Worm (Caenorhabditis elegans) whole organism, midembryonic: ENCODE data around the gene srj-52.
A peak's percentile ranks its signal among the peaks of the same experiment; 100 is the strongest.

Experiments
- T22C8.4 ChIP-seq: fragments of 200-800 bp; sonication (Bioruptor generic); IDR thresholded peaks from 2 replicates; pipeline ENCODE4 v1.3.6; 2022; ENCODE audit warnings: missing genetic modification characterization, missing compliant biosample characterization
- cog-1 ChIP-seq: sonication (generic microtip); optimal IDR thresholded peaks from 2 replicates; lab custom pipeline; 2016; ENCODE audit warnings: missing genetic modification characterization, missing compliant biosample characterization
- flt-1 ChIP-seq: fragments of 200-800 bp; sonication (Bioruptor generic); IDR thresholded peaks from 2 replicates; pipeline ENCODE4 v1.3.6; 2022; ENCODE audit warnings: missing genetic modification characterization, missing compliant biosample characterization
- klf-2 ChIP-seq: fragments of 200-800 bp; sonication (Bioruptor generic); conservative IDR thresholded peaks from 2 replicates; pipeline ENCODE4 v1.3.6; 2022; ENCODE audit warnings: missing genetic modification reagents, missing genetic modification characterization, missing compliant biosample characterization
- med-1 ChIP-seq: sonication (generic microtip); optimal IDR thresholded peaks from 2 replicates; lab custom pipeline; 2017; ENCODE audit warnings: missing genetic modification characterization, mild to moderate bottlenecking, missing compliant biosample characterization, antibody characterized with exemption, missing genetic modification reagents; ENCODE audit not compliant: insufficient read depth
- ref-1 ChIP-seq: fragments of 200-800 bp; sonication (Bioruptor generic); conservative IDR thresholded peaks from 2 replicates; pipeline ENCODE4 v1.3.6; 2022; ENCODE audit warnings: missing genetic modification reagents, missing genetic modification characterization, missing compliant biosample characterization
- tab-1 ChIP-seq: fragments of 200-800 bp; sonication (Bioruptor generic); IDR thresholded peaks from 2 replicates; pipeline ENCODE4 v1.3.6; 2022; ENCODE audit warnings: missing genetic modification characterization, missing compliant biosample characterization
- ztf-23 ChIP-seq: fragments of 200-800 bp; sonication (Bioruptor generic); IDR thresholded peaks from 2 replicates; pipeline ENCODE4 v1.3.6; 2022; ENCODE audit warnings: missing genetic modification reagents, missing genetic modification characterization, missing compliant biosample characterization
- ztf-29 ChIP-seq: fragments of 200-800 bp; sonication (Bioruptor generic); IDR thresholded peaks from 2 replicates; pipeline ENCODE4 v1.3.6; 2022; ENCODE audit warnings: missing genetic modification reagents, missing genetic modification characterization, missing compliant biosample characterization

Gene srj-52

ce11 chrV:695914-696313 is at the start of gene srj-52:
srj-52 (minus strand) TSS chrV:696014.
- no peak for TF ChIP-seq tab-1 (GFP tag; lab: Robert Waterston, UW)
- TF ChIP-seq ref-1 (GFP tag; lab: Robert Waterston, UW) = no peak
- no peak for TF ChIP-seq T22C8.4 (GFP tag; lab: Robert Waterston, UW)
- no peak for TF ChIP-seq cog-1 (tag; lab: Kevin White, UChicago)
- no peak for TF ChIP-seq klf-2 (GFP tag; lab: Robert Waterston, UW)
- TF ChIP-seq med-1 (GFP tag; lab: Kevin White, UChicago) = no peak
- TF ChIP-seq flt-1 (GFP tag; lab: Robert Waterston, UW) = no peak
- TF ChIP-seq ztf-29 (GFP tag; lab: Robert Waterston, UW) = no peak
- TF ChIP-seq ztf-23 (GFP tag; lab: Robert Waterston, UW) = no peak

- TF ChIP-seq cog-1 (tag; lab: Kevin White, UChicago) = no peak
- TF ChIP-seq ztf-23 (GFP tag; lab: Robert Waterston, UW) = no peak
- TF ChIP-seq T22C8.4 (GFP tag; lab: Robert Waterston, UW) = no peak
- no peak for TF ChIP-seq klf-2 (GFP tag; lab: Robert Waterston, UW)
- TF ChIP-seq flt-1 (GFP tag; lab: Robert Waterston, UW) = no peak
- TF ChIP-seq ref-1 (GFP tag; lab: Robert Waterston, UW) = no peak
- TF ChIP-seq tab-1 (GFP tag; lab: Robert Waterston, UW) = no peak
- no peak for TF ChIP-seq ztf-29 (GFP tag; lab: Robert Waterston, UW)
- no peak for TF ChIP-seq med-1 (GFP tag; lab: Kevin White, UChicago)
These were observed 47.5 kb upstream of the srj-52 start, which contains the start of gene str-134 for ce11 chrV:743348-743747. str-134 (plus strand) TSS chrV:743648.

- TF ChIP-seq ztf-29 (GFP tag; lab: Robert Waterston, UW) = no peak
- no peak for TF ChIP-seq ref-1 (GFP tag; lab: Robert Waterston, UW)
- TF ChIP-seq cog-1 (tag; lab: Kevin White, UChicago) = no peak
- no peak for TF ChIP-seq ztf-23 (GFP tag; lab: Robert Waterston, UW)
- TF ChIP-seq flt-1 (GFP tag; lab: Robert Waterston, UW) = no peak
- no peak for TF ChIP-seq med-1 (GFP tag; lab: Kevin White, UChicago)
- no peak for TF ChIP-seq tab-1 (GFP tag; lab: Robert Waterston, UW)
- no peak for TF ChIP-seq T22C8.4 (GFP tag; lab: Robert Waterston, UW)
- no peak for TF ChIP-seq klf-2 (GFP tag; lab: Robert Waterston, UW)
These were observed 46.0 kb upstream of the srj-52 start, which contains the start of gene C05E4.7 for ce11 chrV:741820-742219. C05E4.7 (plus strand) TSS chrV:742120.

ce11 chrV:738770-739169 is 43.0 kb upstream of the srj-52 start, which contains the start of gene srj-24:
srj-24 (minus strand) TSS chrV:738870.
- TF ChIP-seq cog-1 (tag; lab: Kevin White, UChicago) (no peak), flt-1 (GFP tag; lab: Robert Waterston, UW) (no peak), klf-2 (GFP tag; lab: Robert Waterston, UW) (no peak), T22C8.4 (GFP tag; lab: Robert Waterston, UW) (no peak), tab-1 (GFP tag; lab: Robert Waterston, UW) (no peak), med-1 (GFP tag; lab: Kevin White, UChicago) (no peak), ref-1 (GFP tag; lab: Robert Waterston, UW) (no peak), ztf-29 (GFP tag; lab: Robert Waterston, UW) (no peak), ztf-23 (GFP tag; lab: Robert Waterston, UW) (no peak)

ce11 chrV:736171-736570 is 40.4 kb upstream of the srj-52 start, which contains the start of gene srj-25:
srj-25 (minus strand) TSS chrV:736271.
- TF ChIP-seq flt-1 (GFP tag; lab: Robert Waterston, UW) = no peak
- TF ChIP-seq tab-1 (GFP tag; lab: Robert Waterston, UW) = no peak
- TF ChIP-seq T22C8.4 (GFP tag; lab: Robert Waterston, UW) = no peak
- no peak for TF ChIP-seq med-1 (GFP tag; lab: Kevin White, UChicago)
- no peak for TF ChIP-seq cog-1 (tag; lab: Kevin White, UChicago)
- no peak for TF ChIP-seq ref-1 (GFP tag; lab: Robert Waterston, UW)
- no peak for TF ChIP-seq ztf-29 (GFP tag; lab: Robert Waterston, UW)
- TF ChIP-seq klf-2 (GFP tag; lab: Robert Waterston, UW) = no peak
- no peak for TF ChIP-seq ztf-23 (GFP tag; lab: Robert Waterston, UW)

- TF ChIP-seq cog-1 (tag; lab: Kevin White, UChicago) = peak; percentile 50
- TF ChIP-seq klf-2 (GFP tag; lab: Robert Waterston, UW) = no peak
These were observed 35.5 kb upstream of the srj-52 start for ce11 chrV:731330-731729.

- TF ChIP-seq ztf-23 (GFP tag; lab: Robert Waterston, UW) = no peak
- no peak for TF ChIP-seq tab-1 (GFP tag; lab: Robert Waterston, UW)
- TF ChIP-seq flt-1 (GFP tag; lab: Robert Waterston, UW) = no peak
- TF ChIP-seq cog-1 (tag; lab: Kevin White, UChicago) = no peak
- no peak for TF ChIP-seq klf-2 (GFP tag; lab: Robert Waterston, UW)
- TF ChIP-seq med-1 (GFP tag; lab: Kevin White, UChicago) = no peak
- TF ChIP-seq ztf-29 (GFP tag; lab: Robert Waterston, UW) = no peak
- no peak for TF ChIP-seq ref-1 (GFP tag; lab: Robert Waterston, UW)
- TF ChIP-seq T22C8.4 (GFP tag; lab: Robert Waterston, UW) = no peak
These were observed 34.4 kb upstream of the srj-52 start for ce11 chrV:730216-730615.

ce11 chrV:728822-729493 is 33.1 kb upstream of the srj-52 start:
- TF ChIP-seq T22C8.4 (GFP tag; lab: Robert Waterston, UW) (no peak), ztf-23 (GFP tag; lab: Robert Waterston, UW) (no peak), flt-1 (GFP tag; lab: Robert Waterston, UW) (no peak), med-1 (GFP tag; lab: Kevin White, UChicago) (no peak), ztf-29 (GFP tag; lab: Robert Waterston, UW) (no peak), klf-2 (GFP tag; lab: Robert Waterston, UW) (no peak), ref-1 (GFP tag; lab: Robert Waterston, UW) (no peak), tab-1 (GFP tag; lab: Robert Waterston, UW) (no peak), cog-1 (tag; lab: Kevin White, UChicago) (no peak)
